Worm (Caenorhabditis elegans) whole organism, mixed stage, embryonic: ENCODE results near the gene T13C2.3.
A peak's percentile ranks its signal among the peaks of the same experiment; 100 is the strongest.
"Not testable (repeated sequence)": the region's sequence is repeated elsewhere in the genome, so short reads cannot be mapped to it uniquely, and the experiment has no call there.

Experiments
- M03D4.4 ChIP-seq: sonication (generic microtip); optimal IDR thresholded peaks from 2 replicates; lab custom pipeline; 2017; ENCODE audit warnings: mild to moderate bottlenecking, missing genetic modification characterization, missing compliant biosample characterization
- bed-3 ChIP-seq: fragments of 200-800 bp; sonication (Bioruptor generic); optimal IDR thresholded peaks from 3 replicates; lab custom pipeline; 2018; ENCODE audit warnings: mild to moderate bottlenecking, missing genetic modification characterization, moderate library complexity, missing compliant biosample characterization
- ceh-39 ChIP-seq: fragments of 150-350 bp; optimal IDR thresholded peaks from 2 replicates; lab custom pipeline; 2014; ENCODE audit warnings: missing biosample characterization, missing genetic modification characterization
- ceh-43 ChIP-seq: fragments of 200-800 bp; sonication (Bioruptor generic); optimal IDR thresholded peaks from 2 replicates; lab custom pipeline; 2018; ENCODE audit warnings: mild to moderate bottlenecking, missing genetic modification characterization, moderate library complexity, missing compliant biosample characterization
- ces-1 ChIP-seq: fragments of 150-350 bp; optimal IDR thresholded peaks from 2 replicates; lab custom pipeline; 2014; ENCODE audit warnings: missing biosample characterization, missing genetic modification reagents, missing genetic modification characterization
- cnd-1 ChIP-seq: fragments of 200-800 bp; sonication (Bioruptor generic); optimal IDR thresholded peaks from 2 replicates; lab custom pipeline; 2018; ENCODE audit warnings: mild to moderate bottlenecking, missing genetic modification characterization, missing compliant biosample characterization
- drap-1 ChIP-seq: fragments of 200-800 bp; sonication (Bioruptor generic); optimal IDR thresholded peaks from 3 replicates; lab custom pipeline; 2018; ENCODE audit warnings: mild to moderate bottlenecking, missing genetic modification characterization, missing compliant biosample characterization
- elt-1 ChIP-seq: sonication (generic microtip); optimal IDR thresholded peaks from 2 replicates; lab custom pipeline; 2017; ENCODE audit warnings: missing genetic modification characterization, mild to moderate bottlenecking, missing compliant biosample characterization, antibody characterized with exemption, moderate library complexity, borderline replicate concordance; ENCODE audit not compliant: insufficient read depth
- elt-3 ChIP-seq: fragments of 150-350 bp; optimal IDR thresholded peaks from 2 replicates; lab custom pipeline; 2014; ENCODE audit warnings: missing biosample characterization, missing genetic modification characterization
- flh-1 ChIP-seq: fragments of 200-800 bp; sonication (Bioruptor generic); optimal IDR thresholded peaks from 2 replicates; lab custom pipeline; 2018; ENCODE audit warnings: mild to moderate bottlenecking, missing genetic modification characterization, moderate library complexity, missing compliant biosample characterization
- lin-13 ChIP-seq: fragments of 150-350 bp; optimal IDR thresholded peaks from 2 replicates; lab custom pipeline; 2014; ENCODE audit warnings: missing biosample characterization, missing genetic modification characterization
- lin-32 ChIP-seq: fragments of 200-800 bp; sonication (Bioruptor generic); optimal IDR thresholded peaks from 2 replicates; lab custom pipeline; 2018; ENCODE audit warnings: mild to moderate bottlenecking, missing genetic modification characterization, missing compliant biosample characterization
- lsy-2 ChIP-seq: fragments of 150-350 bp; optimal IDR thresholded peaks from 2 replicates; lab custom pipeline; 2014; ENCODE audit warnings: missing biosample characterization, missing genetic modification characterization
- mab-5 ChIP-seq: fragments of 150-350 bp; optimal IDR thresholded peaks from 2 replicates; lab custom pipeline; 2014; ENCODE audit warnings: missing biosample characterization, missing genetic modification characterization
- mls-2 ChIP-seq: sonication (generic microtip); optimal IDR thresholded peaks from 2 replicates; lab custom pipeline; 2016; ENCODE audit warnings: mild to moderate bottlenecking, missing genetic modification characterization, moderate library complexity, missing compliant biosample characterization
- nhr-2 ChIP-seq: fragments of 150-350 bp; optimal IDR thresholded peaks from 2 replicates; lab custom pipeline; 2014; ENCODE audit warnings: missing biosample characterization, missing genetic modification characterization
- nhr-237 ChIP-seq: fragments of 150-350 bp; optimal IDR thresholded peaks from 2 replicates; lab custom pipeline; 2014; ENCODE audit warnings: missing biosample characterization, missing genetic modification characterization
- nhr-28 ChIP-seq: fragments of 150-350 bp; optimal IDR thresholded peaks from 2 replicates; lab custom pipeline; 2014; ENCODE audit warnings: missing biosample characterization, missing genetic modification characterization
- nhr-76 ChIP-seq: sonication (generic microtip); optimal IDR thresholded peaks from 2 replicates; lab custom pipeline; 2017; ENCODE audit warnings: missing biosample characterization, missing genetic modification characterization
- pha-4 ChIP-seq: fragments of 150-350 bp; optimal IDR thresholded peaks from 2 replicates; lab custom pipeline; 2018; ENCODE audit warnings: missing biosample characterization, missing genetic modification reagents, missing genetic modification characterization
- sem-2 ChIP-seq: fragments of 200-800 bp; sonication (Bioruptor generic); optimal IDR thresholded peaks from 2 replicates; lab custom pipeline; 2018; ENCODE audit warnings: mild to moderate bottlenecking, missing genetic modification characterization, missing compliant biosample characterization
- sptf-1 ChIP-seq: sonication (generic microtip); optimal IDR thresholded peaks from 2 replicates; lab custom pipeline; 2017; ENCODE audit warnings: mild to moderate bottlenecking, missing genetic modification characterization, moderate library complexity, missing compliant biosample characterization
- tbx-8 ChIP-seq: fragments of 200-800 bp; sonication (Bioruptor generic); optimal IDR thresholded peaks from 2 replicates; lab custom pipeline; 2018; ENCODE audit warnings: mild to moderate bottlenecking, missing genetic modification characterization, moderate library complexity, missing compliant biosample characterization
- unc-39 ChIP-seq: fragments of 150-350 bp; optimal IDR thresholded peaks from 2 replicates; lab custom pipeline; 2014; ENCODE audit warnings: missing biosample characterization, missing genetic modification characterization
- unc-62 ChIP-seq: fragments of 150-350 bp; optimal IDR thresholded peaks from 2 replicates; lab custom pipeline; 2014; ENCODE audit warnings: missing biosample characterization, missing genetic modification reagents, missing genetic modification characterization
- zip-8 ChIP-seq: fragments of 150-350 bp; optimal IDR thresholded peaks from 2 replicates; lab custom pipeline; 2014; ENCODE audit warnings: missing biosample characterization, missing genetic modification characterization
- ztf-11 ChIP-seq: fragments of 150-350 bp; optimal IDR thresholded peaks from 2 replicates; lab custom pipeline; 2014; ENCODE audit warnings: missing biosample characterization, missing genetic modification characterization

Gene T13C2.3

ce11 chrII:6764734-6765133 is 24.3 kb upstream of the T13C2.3 start, which contains the start of gene nlp-50:
nlp-50 (plus strand) TSS chrII:6765034.
- TF ChIP-seq mls-2 (tag; lab: Kevin White, UChicago) (no peak), M03D4.4 (tag; lab: Kevin White, UChicago) (no peak), unc-62 (GFP tag; lab: Kevin White, UChicago) (no peak), bed-3 (no peak), lin-32 (no peak), drap-1 (GFP tag; lab: Kevin White, UChicago) (no peak), nhr-76 (tag; lab: Kevin White, UChicago) (no peak), cnd-1 (tag; lab: Kevin White, UChicago) (no peak)

- TF ChIP-seq nhr-2 (tag; lab: Kevin White, UChicago) (no peak), drap-1 (GFP tag; lab: Kevin White, UChicago) (no peak), elt-1 (no peak), unc-62 (GFP tag; lab: Kevin White, UChicago) (no peak), mls-2 (tag; lab: Kevin White, UChicago) (no peak), lsy-2 (tag; lab: Kevin White, UChicago) (no peak), sptf-1 (tag; lab: Kevin White, UChicago) (no peak)
Observed at ce11 chrII:6768014-6768413, 21.0 kb upstream of the T13C2.3 start, which contains the start of gene F41G3.18. F41G3.18 (plus strand) TSS chrII:6768314.

- no peak for TF ChIP-seq bed-3
Observed at ce11 chrII:6770030-6770429, 19.0 kb upstream of the T13C2.3 start.

- TF ChIP-seq nhr-237 (tag; lab: Kevin White, UChicago) (no peak), ces-1 (GFP tag; lab: Kevin White, UChicago) (peak; percentile 73)
- TF ChIP-seq, all 35 proteins: peak for 1
Observed at ce11 chrII:6772482-6772881, 16.6 kb upstream of the T13C2.3 start.

ce11 chrII:6775076-6775475 is 14.0 kb upstream of the T13C2.3 start, which contains the start of gene agr-1:
agr-1 (minus strand) TSS chrII:6775176.
- not testable (repeated sequence) for TF ChIP-seq ceh-43 (GFP tag; lab: Kevin White, UChicago); nhr-2 (tag; lab: Kevin White, UChicago); elt-3

- TF ChIP-seq M03D4.4 (tag; lab: Kevin White, UChicago) (no peak), ces-1 (GFP tag; lab: Kevin White, UChicago) (peak; percentile 44), sptf-1 (tag; lab: Kevin White, UChicago) (peak; percentile 9), lin-13 (tag; lab: Kevin White, UChicago) (no peak)
Observed at ce11 chrII:6776418-6777034, 12.5 kb upstream of the T13C2.3 start, which contains the start of gene ssup-72. ssup-72 (plus strand) TSS chrII:6776598.

- no peak for TF ChIP-seq ceh-39
- TF ChIP-seq pha-4 (tag; lab: Kevin White, UChicago), result no peak
- TF ChIP-seq nhr-28 (tag; lab: Kevin White, UChicago), result no peak
- TF ChIP-seq tbx-8, result no peak
- TF ChIP-seq lsy-2 (tag; lab: Kevin White, UChicago), result no peak
- no peak for TF ChIP-seq sptf-1 (tag; lab: Kevin White, UChicago)
- no peak for TF ChIP-seq flh-1 (GFP tag; lab: Kevin White, UChicago)
- TF ChIP-seq sem-2 (GFP tag; lab: Kevin White, UChicago), result no peak
- no peak for TF ChIP-seq ceh-43 (GFP tag; lab: Kevin White, UChicago)
- no peak for TF ChIP-seq lin-32
- no peak for TF ChIP-seq zip-8 (tag; lab: Kevin White, UChicago)
- TF ChIP-seq mab-5 (tag; lab: Kevin White, UChicago), result no peak
- TF ChIP-seq M03D4.4 (tag; lab: Kevin White, UChicago), result no peak
- no peak for TF ChIP-seq unc-39 (tag; lab: Kevin White, UChicago)
- TF ChIP-seq ztf-11 (tag; lab: Kevin White, UChicago), result no peak
Observed at ce11 chrII:6779104-6779503, 9.9 kb upstream of the T13C2.3 start, which contains the start of gene T13C2.7. T13C2.7 (plus strand) TSS chrII:6779404.
